Fruit fly (Drosophila melanogaster) whole organism, embryonic: ENCODE data around the gene Vm26Aa.

Source experiments
- Abd-B ChIP-seq: fragments of 200-800 bp; sonication (Bioruptor generic); optimal IDR thresholded peaks from 2 replicates; lab custom pipeline; 2018; ENCODE audit warnings: missing biosample characterization, mild to moderate bottlenecking, missing genetic modification characterization, moderate library complexity
- Awh ChIP-seq: fragments of 200-800 bp; sonication (Bioruptor generic); IDR thresholded peaks from 2 replicates; pipeline ENCODE4, ENCODE4 v1.3.6; 2022; ENCODE audit warnings: missing biosample characterization, missing genetic modification characterization
- B-H1 ChIP-seq: fragments of 200-800 bp; sonication (Bioruptor generic); IDR thresholded peaks from 3 replicates; pipeline ENCODE4 v1.3.6; 2022; ENCODE audit warnings: missing biosample characterization, missing genetic modification characterization
- CG1024 ChIP-seq: fragments of 200-800 bp; sonication (Bioruptor generic); IDR thresholded peaks from 2 replicates; pipeline ENCODE4 v1.3.6; 2022; ENCODE audit warnings: missing biosample characterization, missing genetic modification characterization
- CG11085 ChIP-seq: fragments of 200-800 bp; sonication (Bioruptor generic); IDR thresholded peaks from 2 replicates; pipeline ENCODE4 v1.3.6; 2022; ENCODE audit warnings: missing biosample characterization, missing genetic modification characterization
- CG12155 ChIP-seq: fragments of 200-800 bp; sonication (Bioruptor generic); optimal IDR thresholded peaks from 3 replicates; lab custom pipeline; 2016; ENCODE audit warnings: missing biosample characterization, missing genetic modification characterization
- CG1233 ChIP-seq: fragments of 200-800 bp; sonication (Bioruptor generic); optimal IDR thresholded peaks from 4 replicates; lab custom pipeline; 2018; ENCODE audit warnings: missing biosample characterization, mild to moderate bottlenecking, missing genetic modification characterization
- CG12769 ChIP-seq: fragments of 200-800 bp; sonication (Bioruptor generic); optimal IDR thresholded peaks from 2 replicates; lab custom pipeline; 2019; ENCODE audit warnings: missing biosample characterization, mild to moderate bottlenecking, missing genetic modification characterization, moderate library complexity
- CG12942 ChIP-seq: fragments of 200-800 bp; sonication (Bioruptor generic); optimal IDR thresholded peaks from 3 replicates; lab custom pipeline; 2016; ENCODE audit warnings: missing biosample characterization, missing genetic modification characterization
- CG13624 ChIP-seq: fragments of 200-800 bp; sonication (Bioruptor generic); optimal IDR thresholded peaks from 2 replicates; lab custom pipeline; 2016; ENCODE audit warnings: missing biosample characterization, missing genetic modification characterization
- CG15479 ChIP-seq: fragments of 200-800 bp; sonication (Bioruptor generic); optimal IDR thresholded peaks from 3 replicates; lab custom pipeline; 2019; ENCODE audit warnings: missing biosample characterization, mild to moderate bottlenecking, missing genetic modification characterization, moderate library complexity
- CG15514 ChIP-seq: fragments of 200-800 bp; sonication (Bioruptor generic); optimal IDR thresholded peaks from 3 replicates; lab custom pipeline; 2017; ENCODE audit warnings: missing biosample characterization, missing genetic modification characterization, mild to moderate bottlenecking, moderate library complexity, missing genetic modification reagents
- CG17385 ChIP-seq: fragments of 200-800 bp; sonication (Bioruptor generic); optimal IDR thresholded peaks from 3 replicates; lab custom pipeline; 2018; ENCODE audit warnings: missing biosample characterization, mild to moderate bottlenecking, missing genetic modification characterization
- CG18476 ChIP-seq: fragments of 200-800 bp; sonication (Bioruptor generic); optimal IDR thresholded peaks from 2 replicates; lab custom pipeline; 2016; ENCODE audit warnings: missing biosample characterization, mild to moderate bottlenecking, missing genetic modification characterization
- CG2199 ChIP-seq: fragments of 200-800 bp; sonication (Bioruptor generic); IDR thresholded peaks from 3 replicates; pipeline ENCODE4 v1.3.6; 2022; ENCODE audit warnings: missing biosample characterization, missing genetic modification characterization
- CG30020 ChIP-seq: fragments of 200-800 bp; optimal IDR thresholded peaks from 2 replicates; lab custom pipeline; 2019; ENCODE audit warnings: missing biosample characterization, mild to moderate bottlenecking, missing genetic modification characterization, moderate library complexity
- CG3281 ChIP-seq: fragments of 200-800 bp; sonication (Bioruptor generic); optimal IDR thresholded peaks from 3 replicates; lab custom pipeline; 2017; ENCODE audit warnings: missing biosample characterization, mild to moderate bottlenecking, missing genetic modification characterization
- CG34224 ChIP-seq: fragments of 200-800 bp; sonication (Bioruptor generic); IDR thresholded peaks from 3 replicates; pipeline ENCODE4 v1.3.6; 2022; ENCODE audit warnings: missing biosample characterization, missing genetic modification characterization; ENCODE audit not compliant: partially characterized antibody
- CG34422 ChIP-seq: fragments of 200-800 bp; sonication (Bioruptor generic); IDR thresholded peaks from 3 replicates; pipeline ENCODE4 v1.3.6; 2022; ENCODE audit warnings: missing biosample characterization, missing genetic modification characterization
- CG3847 ChIP-seq: fragments of 200-800 bp; sonication (Bioruptor generic); IDR thresholded peaks from 2 replicates; pipeline ENCODE4 v1.3.6; 2022; ENCODE audit warnings: missing biosample characterization, missing genetic modification characterization
- CG42726 ChIP-seq: fragments of 200-800 bp; sonication (Bioruptor generic); IDR thresholded peaks from 2 replicates; pipeline ENCODE4 v1.3.6; 2022; ENCODE audit warnings: missing biosample characterization, missing genetic modification characterization; ENCODE audit not compliant: partially characterized antibody
- CG6854 ChIP-seq: fragments of 200-800 bp; sonication (Bioruptor generic); optimal IDR thresholded peaks from 3 replicates; lab custom pipeline; 2017; ENCODE audit warnings: missing biosample characterization, mild to moderate bottlenecking, missing genetic modification characterization
- CG7963 ChIP-seq: fragments of 200-800 bp; sonication (Bioruptor generic); IDR thresholded peaks from 3 replicates; pipeline ENCODE4 v1.3.6; 2022; ENCODE audit warnings: missing biosample characterization, missing genetic modification characterization; ENCODE audit not compliant: partially characterized antibody
- CG8359 ChIP-seq: fragments of 200-800 bp; sonication (Bioruptor generic); optimal IDR thresholded peaks from 2 replicates; lab custom pipeline; 2017; ENCODE audit warnings: missing biosample characterization, mild to moderate bottlenecking, missing genetic modification characterization, borderline replicate concordance
- CG8388 ChIP-seq: fragments of 200-800 bp; sonication (Bioruptor generic); optimal IDR thresholded peaks from 2 replicates; lab custom pipeline; 2019; ENCODE audit warnings: missing biosample characterization, mild to moderate bottlenecking, missing genetic modification characterization, moderate library complexity
- CG8924 ChIP-seq: fragments of 200-800 bp; optimal IDR thresholded peaks from 3 replicates; lab custom pipeline; 2019; ENCODE audit warnings: missing biosample characterization, mild to moderate bottlenecking, missing genetic modification characterization, moderate library complexity
- CG9609 ChIP-seq: fragments of 200-800 bp; sonication (Bioruptor generic); optimal IDR thresholded peaks from 3 replicates; lab custom pipeline; 2016; ENCODE audit warnings: missing biosample characterization, missing genetic modification characterization
- Camta ChIP-seq: fragments of 200-800 bp; sonication (Bioruptor generic); optimal IDR thresholded peaks from 2 replicates; lab custom pipeline; 2016; ENCODE audit warnings: missing biosample characterization, missing genetic modification characterization
- CkIIα-i1 ChIP-seq: fragments of 200-800 bp; sonication (Bioruptor generic); IDR thresholded peaks from 2 replicates; pipeline ENCODE4 v1.3.6; 2022; ENCODE audit warnings: missing biosample characterization, missing genetic modification characterization
- Dref ChIP-seq: fragments of 200-800 bp; sonication (Bioruptor generic); IDR thresholded peaks from 2 replicates; pipeline ENCODE4 v1.3.6; 2022; ENCODE audit warnings: missing biosample characterization, missing genetic modification characterization
- Gug ChIP-seq: fragments of 200-800 bp; sonication (Bioruptor generic); IDR thresholded peaks from 4 replicates; pipeline ENCODE4 v1.3.6; 2022; ENCODE audit warnings: missing biosample characterization, missing genetic modification characterization
- HLHmδ ChIP-seq: fragments of 200-800 bp; sonication (Bioruptor generic); optimal IDR thresholded peaks from 2 replicates; lab custom pipeline; 2018; ENCODE audit warnings: missing biosample characterization, mild to moderate bottlenecking, missing genetic modification characterization, moderate library complexity
- HmgZ ChIP-seq: fragments of 200-800 bp; sonication (Bioruptor generic); optimal IDR thresholded peaks from 2 replicates; lab custom pipeline; 2018; ENCODE audit warnings: missing biosample characterization, mild to moderate bottlenecking, missing genetic modification characterization
- Myb ChIP-seq: fragments of 200-800 bp; sonication (Bioruptor generic); optimal IDR thresholded peaks from 2 replicates; lab custom pipeline; 2016; ENCODE audit warnings: missing biosample characterization, missing genetic modification characterization
- Oli ChIP-seq: fragments of 200-800 bp; sonication (Bioruptor generic); optimal IDR thresholded peaks from 2 replicates; lab custom pipeline; 2018; ENCODE audit warnings: missing biosample characterization, mild to moderate bottlenecking, missing genetic modification characterization, moderate library complexity
- Xrp1 ChIP-seq: fragments of 200-800 bp; sonication (Bioruptor generic); IDR thresholded peaks from 2 replicates; pipeline ENCODE4 v1.3.6; 2022; ENCODE audit warnings: missing biosample characterization, missing genetic modification characterization
- crol ChIP-seq: fragments of 200-800 bp; sonication (Bioruptor generic); IDR thresholded peaks from 2 replicates; pipeline ENCODE4 v1.3.6; 2022; ENCODE audit warnings: missing biosample characterization, missing genetic modification characterization
- dan ChIP-seq: fragments of 200-800 bp; sonication (Bioruptor generic); IDR thresholded peaks from 2 replicates; pipeline ENCODE4 v1.3.6; 2022; ENCODE audit warnings: missing biosample characterization, missing genetic modification characterization
- dpn ChIP-seq, 2 experiments: fragments of 200-800 bp; sonication (Bioruptor generic); optimal IDR thresholded peaks; 3 replicates each; lab custom pipeline; 2016; ENCODE audit warnings: missing biosample characterization in 2 of 2, missing genetic modification characterization in 2 of 2
- ems ChIP-seq: fragments of 200-800 bp; sonication (Bioruptor generic); optimal IDR thresholded peaks from 3 replicates; lab custom pipeline; 2016; ENCODE audit warnings: missing biosample characterization, missing genetic modification characterization
- en ChIP-seq: fragments of 200-800 bp; sonication (Bioruptor generic); optimal IDR thresholded peaks from 2 replicates; lab custom pipeline; 2016; ENCODE audit warnings: missing biosample characterization, missing genetic modification characterization
- gfzf ChIP-seq: fragments of 200-800 bp; sonication (Bioruptor generic); optimal IDR thresholded peaks from 2 replicates; lab custom pipeline; 2016; ENCODE audit warnings: missing biosample characterization, mild to moderate bottlenecking, missing genetic modification characterization, moderate library complexity
- lab ChIP-seq: fragments of 200-800 bp; sonication (Bioruptor generic); optimal IDR thresholded peaks from 3 replicates; lab custom pipeline; 2017; ENCODE audit warnings: missing biosample characterization, missing genetic modification characterization, mild to moderate bottlenecking, moderate library complexity, missing genetic modification reagents
- nerfin-2 ChIP-seq: fragments of 200-800 bp; sonication (Bioruptor generic); IDR thresholded peaks from 2 replicates; pipeline ENCODE4 v1.3.6; 2022; ENCODE audit warnings: missing biosample characterization, missing genetic modification characterization; ENCODE audit not compliant: partially characterized antibody
- pan ChIP-seq, 4 experiments: fragments of >200 bp in 3 of 4; fragments of 200-800 bp in 1 of 4; sonication (Bioruptor generic) in 1 of 4; optimal IDR thresholded peaks in 3 of 4; IDR thresholded peaks in 1 of 4; 2 replicates each; pipeline versions ENCODE4 v1.3.6 to Lab custom; 2017 to 2022; ENCODE audit warnings: missing biosample characterization in 2 of 4, missing genetic modification characterization in 2 of 4, mixed read lengths in 1 of 4
- phol ChIP-seq: fragments of 200-800 bp; sonication (Bioruptor generic); optimal IDR thresholded peaks from 3 replicates; lab custom pipeline; 2018; ENCODE audit warnings: missing biosample characterization, mild to moderate bottlenecking, missing genetic modification characterization, moderate library complexity
- psq ChIP-seq: fragments of 200-800 bp; sonication (Bioruptor generic); optimal IDR thresholded peaks from 2 replicates; lab custom pipeline; 2017; ENCODE audit warnings: missing biosample characterization, missing genetic modification characterization
- ssp ChIP-seq: fragments of 200-800 bp; sonication (Bioruptor generic); IDR thresholded peaks from 2 replicates; pipeline ENCODE4 v1.3.6; 2022; ENCODE audit warnings: missing biosample characterization, missing genetic modification characterization
- tgo ChIP-seq: fragments of 200-800 bp; sonication (Bioruptor generic); IDR thresholded peaks from 3 replicates; pipeline ENCODE4 v1.3.6; 2022; ENCODE audit warnings: missing biosample characterization, missing genetic modification characterization
- zfh1 ChIP-seq: fragments of 200-800 bp; sonication (Bioruptor generic); IDR thresholded peaks from 3 replicates; pipeline ENCODE4 v1.3.6; 2022; ENCODE audit warnings: missing biosample characterization, missing genetic modification characterization

Gene Vm26Aa

DNA sequence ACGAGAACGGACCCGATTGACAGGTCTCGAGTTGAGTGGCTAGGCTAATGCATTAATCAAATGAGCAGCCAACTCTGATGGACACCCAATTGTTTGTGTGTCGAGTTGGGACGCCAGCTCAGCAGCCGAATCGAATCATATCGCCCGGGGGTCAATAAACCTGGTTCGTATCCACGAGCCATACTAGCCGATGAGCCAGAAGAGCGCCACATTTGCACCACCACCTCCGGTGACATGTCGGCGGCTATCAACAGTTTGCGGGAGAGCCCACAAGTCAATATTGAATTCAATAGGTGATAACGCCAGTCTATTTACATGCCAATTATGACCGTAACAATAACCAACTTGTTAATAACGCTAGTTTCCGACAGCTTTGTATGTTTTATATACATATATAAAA lies 14.0 kb upstream of the Vm26Aa start (continued):
- TF ChIP-seq Myb (GFP tag; lab: Kevin White, UChicago) (no peak), HmgZ (tag; lab: Kevin White, UChicago) (peak; percentile 56), Camta (GFP tag; lab: Kevin White, UChicago) (peak; percentile 11), CG9609 (GFP tag; lab: Kevin White, UChicago) (no peak), CG1233 (peak; percentile 82), CG8924 (peak; percentile 59), phol (no peak), CG11085 (GFP tag; lab: Robert Waterston, UW) (no peak), B-H1 (GFP tag; lab: Robert Waterston, UW) (no peak; the same call in 2 of the 3 replicates), crol (GFP tag; lab: Robert Waterston, UW) (no peak), Dref (GFP tag; lab: Robert Waterston, UW) (no peak), zfh1 (GFP tag; lab: Robert Waterston, UW) (no peak), ssp (GFP tag; lab: Robert Waterston, UW) (no peak), Gug (GFP tag; lab: Robert Waterston, UW) (no peak), Oli (tag; lab: Kevin White, UChicago) (no peak), CG13624 (GFP tag; lab: Kevin White, UChicago) (no peak), CG3847 (GFP tag; lab: Robert Waterston, UW) (no peak), CG3281 (GFP tag; lab: Kevin White, UChicago) (peak; percentile 74), HLHmδ (GFP tag; lab: Kevin White, UChicago) (peak; percentile 86), CG12942 (GFP tag; lab: Kevin White, UChicago) (peak; percentile 28), Abd-B (GFP tag; lab: Kevin White, UChicago) (no peak), CG6854 (GFP tag; lab: Kevin White, UChicago) (peak; percentile 48), CG18476 (GFP tag; lab: Kevin White, UChicago) (peak; percentile 4), CG30020 (tag; lab: Kevin White, UChicago) (no peak), CG1024 (peak; percentile 45; the same call in 1 of the 2 replicates), en (GFP tag; lab: Kevin White, UChicago) (no peak), lab (peak; percentile 89), CkIIα-i1 (no peak), CG7963 (no peak), gfzf (GFP tag; lab: Kevin White, UChicago) (no peak), CG8359 (GFP tag; lab: Kevin White, UChicago) (no peak), ems (GFP tag; lab: Kevin White, UChicago) (no peak), CG34422 (GFP tag; lab: Robert Waterston, UW) (peak; percentile 20; the same call in 1 of the 3 replicates), CG15514 (GFP tag; lab: Kevin White, UChicago) (peak; percentile 66), nerfin-2 (no peak), CG15479 (GFP tag; lab: Kevin White, UChicago) (no peak), CG42726 (GFP tag; lab: Robert Waterston, UW) (no peak), CG34224 (GFP tag; lab: Robert Waterston, UW) (no peak), CG8388 (GFP tag; lab: Kevin White, UChicago) (no peak), CG2199 (GFP tag; lab: Robert Waterston, UW) (0 out of 3 replicates have a peak, but pooled peaks have one; percentile 52), CG17385 (GFP tag; lab: Kevin White, UChicago) (peak; percentile 67), CG12769 (tag; lab: Kevin White, UChicago) (peak; percentile 79), CG12155 (no peak), Awh (peak; percentile 76; the same call in 1 of the 2 replicates), dan (no peak), psq (GFP tag; lab: Kevin White, UChicago) (no peak), Xrp1 (peak; percentile 64; the same call in 1 of the 2 replicates), tgo (GFP tag; lab: Robert Waterston, UW) (no peak), dpn (GFP tag; optimal IDR thresholded peaks at IDR 0.05; lab: Kevin White, UChicago) (no peak), pan (optimal IDR thresholded peaks at IDR 0.05; lab: Kevin White, UChicago) (no peak), pan (GFP tag; optimal IDR thresholded peaks at IDR 0.05 in 1 of 2, IDR thresholded peaks at IDR 0.05 in 1 of 2) (peak in 1 of 2 experiments; percentile 57)
